Worm (Caenorhabditis elegans): Measurements from ENCODE around the gene F33G12.3.

Gene F33G12.3

ce11 chrII:4999122-4999521, 34.7 kb downstream of the F33G12.3 start, which contains the start of gene citk-2 (continued):
- peak; percentile 85 for TF ChIP-seq lir-3 (tag; optimal IDR thresholded peaks at IDR 0.05; ENCODE audit: poor library complexity)
- TF ChIP-seq zag-1 (tag; optimal IDR thresholded peaks at IDR 0.05), result peak; percentile 37
- TF ChIP-seq ztf-11 (tag; optimal IDR thresholded peaks at IDR 0.05), result peak in 1 of 2 experiments; percentile 78
- peak; percentile 96 for TF ChIP-seq nhr-47 (tag; optimal IDR thresholded peaks at IDR 0.05)
- TF ChIP-seq hpl-2 (GFP tag; optimal IDR thresholded peaks at IDR 0.05), result no peak
- peak; percentile 38 for TF ChIP-seq efl-3 (GFP tag; optimal IDR thresholded peaks at IDR 0.05)
- TF ChIP-seq zip-4 (GFP tag; optimal IDR thresholded peaks at IDR 0.05), result peak; percentile 73
- peak; percentile 100 for TF ChIP-seq efl-1 (optimal IDR thresholded peaks at IDR 0.05)
- TF ChIP-seq efl-1 (GFP tag; optimal IDR thresholded peaks at IDR 0.05 in 1 of 2), result peak; percentile 100
- TF ChIP-seq skn-1 (tag; optimal IDR thresholded peaks at IDR 0.05), result peak; percentile 94
- peak; percentile 80 for TF ChIP-seq C04F5.9 (tag; optimal IDR thresholded peaks at IDR 0.05)
- peak; percentile 93 for TF ChIP-seq fos-1 (tag; optimal IDR thresholded peaks at IDR 0.05)
- TF ChIP-seq grh-1 (GFP tag; IDR thresholded peaks at IDR 0.05), result peak; percentile 95
- peak in 1 of 2 experiments; percentile 1 for TF ChIP-seq egl-27 (tag; optimal IDR thresholded peaks at IDR 0.05)
- peak; percentile 58 for TF ChIP-seq nhr-84 (tag; optimal IDR thresholded peaks at IDR 0.05)
- peak; percentile 52 for TF ChIP-seq sup-37 (GFP tag; optimal IDR thresholded peaks at IDR 0.05)
- TF ChIP-seq nhr-77 (tag; optimal IDR thresholded peaks at IDR 0.05), result peak; percentile 61
- TF ChIP-seq Y116A8C.19 (tag; optimal IDR thresholded peaks at IDR 0.05; ENCODE audit: borderline replicate concordance), result no peak
- TF ChIP-seq isw-1 (GFP tag; IDR thresholded peaks at IDR 0.05), result peak; percentile 90
- TF ChIP-seq tlp-1 (tag; optimal IDR thresholded peaks at IDR 0.05), result no peak
- TF ChIP-seq egl-13 (tag; optimal IDR thresholded peaks at IDR 0.05), result peak; percentile 85
- TF ChIP-seq nhr-19 (GFP tag; conservative IDR thresholded peaks at IDR 0.05), result peak; percentile 93
- TF ChIP-seq nhr-85 (tag), result peak; percentile 95
- peak in 2 of 6 experiments; percentile 76 to 91 for TF ChIP-seq elt-3 (tag; optimal IDR thresholded peaks at IDR 0.05)
- TF ChIP-seq mef-2 (tag; optimal IDR thresholded peaks at IDR 0.05), result no peak
- TF ChIP-seq tbx-2 (tag; optimal IDR thresholded peaks at IDR 0.05), result peak; percentile 94
- peak; percentile 90 for TF ChIP-seq ztf-4 (tag; optimal IDR thresholded peaks at IDR 0.05)
- peak; percentile 67 for TF ChIP-seq fkh-4 (tag; optimal IDR thresholded peaks at IDR 0.05; ENCODE audit: borderline replicate concordance)
- no peak for TF ChIP-seq alr-1 (tag; optimal IDR thresholded peaks at IDR 0.05; ENCODE audit: borderline replicate concordance)
- TF ChIP-seq nhr-90 (tag; optimal IDR thresholded peaks at IDR 0.05; ENCODE audit: poor library complexity), result peak; percentile 93
- TF ChIP-seq ces-1 (GFP tag; optimal IDR thresholded peaks at IDR 0.05), result no peak

DNA sequence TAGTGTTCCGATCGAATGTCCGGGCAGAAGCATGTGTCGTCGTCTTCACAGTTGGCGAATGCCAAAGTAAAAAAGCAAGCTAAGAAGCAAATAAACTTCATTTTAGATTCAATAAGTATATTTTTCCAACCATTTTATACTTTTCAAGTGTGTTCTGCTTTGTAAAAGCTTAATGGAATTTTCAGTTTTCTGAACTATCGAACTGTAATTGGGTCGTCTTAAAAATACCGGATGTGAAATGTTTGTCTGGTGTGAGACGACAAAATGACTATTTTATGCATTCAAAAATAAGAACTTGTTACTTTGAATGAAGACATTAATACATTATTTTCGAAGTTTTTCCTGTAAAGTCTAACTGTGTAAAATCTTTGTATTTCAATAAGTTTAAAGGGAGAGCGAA, 35.2 kb downstream of the F33G12.3 start, which contains the start of gene F59A6.11:
F59A6.11 (minus strand) TSS at position 101 of the 400 bp plus-strand sequence.
- TF ChIP-seq elt-3 (tag; optimal IDR thresholded peaks at IDR 0.05) (no peak), efl-1 (optimal IDR thresholded peaks at IDR 0.05) (no peak), efl-1 (GFP tag; optimal IDR thresholded peaks at IDR 0.05 in 1 of 2) (peak in 1 of 2 experiments; percentile 72)

ce11 chrII:4994939-4995338, 38.9 kb downstream of the F33G12.3 start, which contains the start of gene rnh-1.0:
TSS of gene rnh-1.0 (plus strand) at chrII:4995327.
- TF ChIP-seq tbx-2 (tag; optimal IDR thresholded peaks at IDR 0.05), result no peak
- no peak for TF ChIP-seq lin-39 (tag; optimal IDR thresholded peaks at IDR 0.05)
- TF ChIP-seq efl-1 (optimal IDR thresholded peaks at IDR 0.05), result no peak
- TF ChIP-seq efl-1 (GFP tag; optimal IDR thresholded peaks at IDR 0.05 in 1 of 2), result peak; percentile 9 to 93
- TF ChIP-seq dsc-1 (tag; optimal IDR thresholded peaks at IDR 0.05), result no peak
- no peak for TF ChIP-seq Y116A8C.19 (tag; optimal IDR thresholded peaks at IDR 0.05; ENCODE audit: borderline replicate concordance)
- TF ChIP-seq nhr-77 (tag; optimal IDR thresholded peaks at IDR 0.05), result no peak
- TF ChIP-seq unc-86 (tag; optimal IDR thresholded peaks at IDR 0.05), result no peak
- no peak for TF ChIP-seq F16B12.6 (tag; optimal IDR thresholded peaks at IDR 0.05)
- no peak for TF ChIP-seq fkh-8 (tag; optimal IDR thresholded peaks at IDR 0.05)
- no peak for TF ChIP-seq nhr-90 (tag; optimal IDR thresholded peaks at IDR 0.05; ENCODE audit: poor library complexity)
- no peak for TF ChIP-seq ceh-82 (tag; optimal IDR thresholded peaks at IDR 0.05)
- no peak for TF ChIP-seq ceh-63 (GFP tag; optimal IDR thresholded peaks at IDR 0.05)
- TF ChIP-seq nhr-237 (tag; optimal IDR thresholded peaks at IDR 0.05), result no peak
- TF ChIP-seq nhr-85 (tag), result peak; percentile 74
- TF ChIP-seq snu-23 (GFP tag; optimal IDR thresholded peaks at IDR 0.05), result peak; percentile 11
- no peak for TF ChIP-seq jun-1 (tag; optimal IDR thresholded peaks at IDR 0.05)
- peak; percentile 19 for TF ChIP-seq skn-1 (tag; optimal IDR thresholded peaks at IDR 0.05)
- TF ChIP-seq ztf-4 (tag; optimal IDR thresholded peaks at IDR 0.05), result no peak
- TF ChIP-seq pax-3 (tag; optimal IDR thresholded peaks at IDR 0.05), result no peak
- TF ChIP-seq irx-1 (tag; optimal IDR thresholded peaks at IDR 0.05), result no peak
- TF ChIP-seq sptf-1 (tag; optimal IDR thresholded peaks at IDR 0.05), result no peak
- TF ChIP-seq sox-4 (tag; optimal IDR thresholded peaks at IDR 0.05), result no peak
- TF ChIP-seq ceh-90 (tag; optimal IDR thresholded peaks at IDR 0.05), result no peak
- no peak for TF ChIP-seq mab-9 (GFP tag; IDR thresholded peaks at IDR 0.05)
- TF ChIP-seq ceh-88 (GFP tag; IDR thresholded peaks at IDR 0.05), result no peak
- TF ChIP-seq tlp-1 (tag; optimal IDR thresholded peaks at IDR 0.05), result no peak
- TF ChIP-seq nhr-19 (GFP tag; conservative IDR thresholded peaks at IDR 0.05), result no peak

All from whole organism, L1 larva.